Worm (Caenorhabditis elegans) whole organism, midembryonic: ENCODE results near the gene T21C12.4.

Experiments
- T22C8.4 ChIP-seq: fragments of 200-800 bp; sonication (Bioruptor generic); IDR thresholded peaks from 2 replicates; pipeline ENCODE4 v1.3.6; 2022; ENCODE audit warnings: missing genetic modification characterization, missing compliant biosample characterization
- cog-1 ChIP-seq: sonication (generic microtip); optimal IDR thresholded peaks from 2 replicates; lab custom pipeline; 2016; ENCODE audit warnings: missing genetic modification characterization, missing compliant biosample characterization
- flt-1 ChIP-seq: fragments of 200-800 bp; sonication (Bioruptor generic); IDR thresholded peaks from 2 replicates; pipeline ENCODE4 v1.3.6; 2022; ENCODE audit warnings: missing genetic modification characterization, missing compliant biosample characterization
- med-1 ChIP-seq: sonication (generic microtip); optimal IDR thresholded peaks from 2 replicates; lab custom pipeline; 2017; ENCODE audit warnings: missing genetic modification characterization, mild to moderate bottlenecking, missing compliant biosample characterization, antibody characterized with exemption, missing genetic modification reagents; ENCODE audit not compliant: insufficient read depth
- ztf-29 ChIP-seq: fragments of 200-800 bp; sonication (Bioruptor generic); IDR thresholded peaks from 2 replicates; pipeline ENCODE4 v1.3.6; 2022; ENCODE audit warnings: missing genetic modification reagents, missing genetic modification characterization, missing compliant biosample characterization

- TF ChIP-seq flt-1 (GFP tag; lab: Robert Waterston, UW): no peak
- TF ChIP-seq ztf-29 (GFP tag; lab: Robert Waterston, UW): no peak
- TF ChIP-seq cog-1 (tag; lab: Kevin White, UChicago): no peak
- TF ChIP-seq T22C8.4: no peak
- TF ChIP-seq med-1 (GFP tag; lab: Kevin White, UChicago): no peak
These were observed 45.2 kb downstream of the T21C12.4 start for ce11 chrIII:10512570-10512969.
